Fruit fly (Drosophila melanogaster): ENCODE data around the gene Cep135.

Cep135 gene

DNA sequence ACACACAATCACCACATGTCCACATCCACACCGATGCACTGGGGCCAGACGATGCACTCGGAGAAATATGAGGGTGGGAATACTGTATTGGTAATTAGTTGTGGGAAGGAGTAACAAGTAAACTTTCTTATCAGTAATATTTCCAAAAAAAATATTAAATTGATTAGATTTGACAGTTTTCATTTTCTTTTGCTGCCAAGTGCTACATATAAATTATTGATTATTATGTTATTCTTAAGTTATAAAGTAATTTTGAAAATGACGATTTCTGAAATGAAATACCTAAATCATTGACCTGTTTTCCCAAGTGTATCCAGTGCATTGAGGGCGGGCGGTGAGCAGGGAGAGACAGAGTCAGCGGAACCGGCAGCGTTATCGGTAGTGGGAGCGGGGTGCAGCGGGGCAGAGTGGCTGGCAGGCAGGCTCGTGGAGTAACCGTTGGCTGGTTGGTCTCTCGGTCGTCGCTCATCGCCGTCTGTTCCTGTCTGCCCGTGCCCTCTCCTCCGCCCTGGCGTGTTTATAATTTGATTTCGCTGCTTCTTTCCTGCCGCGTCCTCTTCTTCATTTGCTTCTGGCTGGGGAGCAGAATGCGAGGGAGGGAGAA, 8.7 kb upstream of the Cep135 start:
- TF ChIP-seq psq (optimal IDR thresholded peaks at IDR 0.05): no peak
- TF ChIP-seq insv (optimal IDR thresholded peaks at IDR 0.05): no peak
- TF ChIP-seq h (optimal IDR thresholded peaks at IDR 0.05): no peak
- TF ChIP-seq Sin3A (optimal IDR thresholded peaks at IDR 0.05): no peak
- TF ChIP-seq ttk (optimal IDR thresholded peaks at IDR 0.05): no peak
- no peak for TF ChIP-seq Myc (optimal IDR thresholded peaks at IDR 0.05)

DNA sequence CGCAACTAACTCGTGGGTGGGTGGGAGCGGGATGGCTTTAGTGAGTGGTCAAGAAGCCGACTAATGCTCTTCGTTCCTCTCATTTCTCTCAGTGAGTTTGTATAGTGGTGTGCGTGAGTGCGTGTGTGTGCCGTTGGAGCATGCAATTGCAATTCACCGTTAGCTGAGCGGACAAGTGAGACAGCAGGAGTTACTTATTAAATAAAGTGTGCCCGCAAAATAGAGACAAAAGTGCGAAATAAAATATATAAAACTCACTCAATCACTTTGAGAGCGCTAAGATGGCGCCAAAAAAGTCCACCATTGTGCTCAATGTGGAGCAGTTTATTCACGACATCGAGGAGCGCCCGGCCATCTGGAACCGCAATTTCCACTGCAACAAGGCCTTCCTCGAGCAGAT, 8.0 kb upstream of the Cep135 start:
- TF ChIP-seq Myc (optimal IDR thresholded peaks at IDR 0.05): no peak
- no peak for TF ChIP-seq h (optimal IDR thresholded peaks at IDR 0.05)
- TF ChIP-seq psq (optimal IDR thresholded peaks at IDR 0.05): no peak
- no peak for TF ChIP-seq insv (optimal IDR thresholded peaks at IDR 0.05)
- TF ChIP-seq ttk (optimal IDR thresholded peaks at IDR 0.05): no peak
- TF ChIP-seq Sin3A (optimal IDR thresholded peaks at IDR 0.05): no peak

DNA sequence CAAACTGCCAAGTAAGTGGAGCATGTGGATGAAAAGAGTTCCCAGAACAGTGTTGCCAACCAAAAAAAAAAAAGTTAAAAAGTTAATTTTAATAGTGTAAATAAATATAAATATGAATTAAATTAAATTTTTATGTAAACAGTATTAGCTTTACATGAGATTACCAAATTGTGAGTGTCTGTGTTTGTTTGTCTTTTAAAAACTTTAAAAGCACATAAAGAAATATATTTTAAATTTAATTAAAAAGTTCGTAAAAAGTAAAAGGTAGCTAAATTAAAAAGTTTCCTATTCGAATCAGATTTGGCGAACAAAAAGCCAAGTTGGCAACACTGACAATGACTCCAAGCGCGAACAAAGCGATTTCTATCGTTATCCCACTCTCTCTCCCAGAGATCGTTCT, 7.6 kb upstream of the Cep135 start:
- TF ChIP-seq psq (optimal IDR thresholded peaks at IDR 0.05) (no peak), insv (optimal IDR thresholded peaks at IDR 0.05) (no peak), Myc (optimal IDR thresholded peaks at IDR 0.05) (no peak), ttk (optimal IDR thresholded peaks at IDR 0.05) (no peak), h (optimal IDR thresholded peaks at IDR 0.05) (no peak), Sin3A (optimal IDR thresholded peaks at IDR 0.05) (no peak)

DNA sequence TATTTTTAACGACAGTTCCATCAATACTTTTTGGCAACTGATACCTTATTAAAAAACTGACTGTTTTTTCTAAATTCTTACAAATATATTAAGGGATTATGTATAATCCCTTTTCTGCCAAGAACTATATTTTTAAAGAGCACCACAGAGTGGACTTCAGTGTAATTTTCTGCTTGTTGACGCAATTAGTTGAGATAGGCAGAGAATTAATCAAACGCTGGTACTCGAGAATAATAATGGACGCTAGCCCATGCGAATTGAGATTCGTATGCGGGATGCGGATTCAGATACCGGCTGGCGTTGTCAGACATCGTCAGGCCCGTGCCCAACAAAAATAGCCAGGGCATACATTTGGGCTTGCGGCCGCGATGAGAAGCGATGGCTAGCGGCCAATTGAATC, 3.3 kb upstream of the Cep135 start, which contains the start of gene CG13458:
CG13458 (plus strand) TSS at position 301 of the 400 bp plus-strand sequence.
- TF ChIP-seq insv (optimal IDR thresholded peaks at IDR 0.05): no peak
- TF ChIP-seq psq (optimal IDR thresholded peaks at IDR 0.05): no peak
- TF ChIP-seq Sin3A (optimal IDR thresholded peaks at IDR 0.05): no peak
- TF ChIP-seq Myc (optimal IDR thresholded peaks at IDR 0.05): no peak
- no peak for TF ChIP-seq h (optimal IDR thresholded peaks at IDR 0.05)
- TF ChIP-seq ttk (optimal IDR thresholded peaks at IDR 0.05): no peak

DNA sequence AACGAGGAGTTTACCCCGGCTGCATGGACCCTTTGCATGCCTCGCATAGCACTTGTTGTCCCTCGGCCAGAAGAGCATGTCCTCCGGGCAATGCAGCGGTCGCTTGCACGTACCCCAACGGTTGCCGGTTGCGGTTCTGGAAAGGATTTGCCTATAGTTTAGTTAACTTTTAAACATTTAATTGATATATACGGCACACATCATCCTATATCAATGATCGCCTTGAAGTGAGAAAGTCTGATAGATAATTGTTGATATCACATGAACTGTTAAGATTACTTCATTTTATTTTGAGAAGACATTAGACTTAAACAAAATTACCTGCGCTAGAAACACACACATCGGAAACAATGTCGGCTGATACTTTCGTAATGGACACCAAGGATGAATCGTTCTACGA, 4.7 kb downstream of the Cep135 start, which contains the start of gene CG32847:
CG32847 (plus strand) TSS at position 301 of the 400 bp plus-strand sequence.
- TF ChIP-seq Sin3A (optimal IDR thresholded peaks at IDR 0.05): no peak
- TF ChIP-seq Myc (optimal IDR thresholded peaks at IDR 0.05): no peak
- TF ChIP-seq insv (optimal IDR thresholded peaks at IDR 0.05): no peak
- TF ChIP-seq ttk (optimal IDR thresholded peaks at IDR 0.05): no peak
- no peak for TF ChIP-seq h (optimal IDR thresholded peaks at IDR 0.05)
- no peak for TF ChIP-seq psq (optimal IDR thresholded peaks at IDR 0.05)

DNA sequence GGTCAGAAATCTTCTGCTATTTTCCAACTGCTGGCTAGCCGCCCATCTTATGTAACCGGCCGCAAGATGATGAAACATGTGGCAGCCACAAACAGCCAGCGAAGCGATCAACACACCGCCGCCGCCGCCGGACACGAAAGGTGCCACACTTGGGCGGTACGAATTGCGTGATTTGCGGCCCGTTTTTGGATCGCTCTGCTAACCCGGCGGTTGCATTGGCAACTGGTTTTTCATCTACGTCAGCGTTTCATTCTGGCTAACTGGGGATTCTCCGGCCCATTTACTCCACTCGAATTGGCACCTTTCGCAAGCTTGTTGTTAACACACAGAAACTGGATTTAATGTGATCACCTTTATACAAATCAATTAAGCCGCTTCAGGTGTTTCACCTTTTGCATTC, 7.2 kb downstream of the Cep135 start:
- TF ChIP-seq ttk (optimal IDR thresholded peaks at IDR 0.05): no peak

DNA sequence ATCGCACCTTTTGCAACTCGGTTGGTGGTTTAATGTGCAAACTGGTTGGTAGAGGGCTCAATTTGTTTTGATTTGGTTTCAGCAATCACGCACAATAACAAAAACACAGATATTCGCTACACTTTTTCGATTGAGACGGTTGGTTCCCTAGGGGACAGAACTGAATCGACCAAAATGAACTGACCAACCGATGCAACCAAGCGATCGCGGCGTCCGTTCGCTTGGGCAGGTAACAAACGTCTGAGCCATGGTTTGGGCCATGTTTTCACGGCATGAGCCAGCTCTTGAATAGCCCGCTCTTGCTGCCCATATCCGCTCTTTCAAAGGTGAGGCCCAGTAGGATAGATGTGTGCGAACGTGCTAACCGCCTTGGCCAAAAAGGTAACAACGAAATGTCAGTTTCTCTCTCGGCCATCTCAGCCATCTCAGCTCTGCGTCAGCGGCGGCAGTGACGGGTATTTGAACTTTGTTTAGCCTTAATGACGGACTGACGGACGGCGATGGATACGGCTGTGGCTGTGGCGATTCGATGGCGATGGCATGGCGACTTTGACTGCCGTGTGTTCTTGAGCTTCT, 8.6 kb downstream of the Cep135 start, which contains the start of gene CG16959:
CG16959 (minus strand) TSS at position 245 of the 576 bp plus-strand sequence.
- TF ChIP-seq ttk (optimal IDR thresholded peaks at IDR 0.05): no peak
- no peak for TF ChIP-seq h (optimal IDR thresholded peaks at IDR 0.05)
- TF ChIP-seq Sin3A (optimal IDR thresholded peaks at IDR 0.05): no peak
- TF ChIP-seq Myc (optimal IDR thresholded peaks at IDR 0.05): no peak
- TF ChIP-seq insv (optimal IDR thresholded peaks at IDR 0.05): no peak
- TF ChIP-seq psq (optimal IDR thresholded peaks at IDR 0.05): no peak

DNA sequence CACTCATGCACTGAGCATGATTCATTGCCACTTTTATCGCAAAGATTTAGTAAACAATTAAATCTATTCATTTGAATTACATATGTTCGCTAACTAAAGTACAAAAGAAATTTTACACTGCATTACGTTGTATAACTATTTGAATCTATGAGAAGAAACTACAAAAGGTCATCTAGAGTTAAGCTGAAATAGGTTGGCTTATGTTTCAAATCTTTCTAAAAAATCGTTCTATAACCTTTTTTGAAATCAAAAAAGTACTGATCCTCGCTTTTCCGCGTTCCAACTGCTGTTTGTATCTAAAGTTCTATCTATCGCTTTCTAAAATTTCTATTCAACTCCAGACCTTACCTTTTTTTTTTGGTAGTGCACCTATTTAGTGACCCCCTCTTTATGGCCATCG, 9.2 kb downstream of the Cep135 start:
- TF ChIP-seq h (optimal IDR thresholded peaks at IDR 0.05) (no peak), psq (optimal IDR thresholded peaks at IDR 0.05) (no peak), insv (optimal IDR thresholded peaks at IDR 0.05) (no peak), Myc (optimal IDR thresholded peaks at IDR 0.05) (no peak), Sin3A (optimal IDR thresholded peaks at IDR 0.05) (no peak), ttk (optimal IDR thresholded peaks at IDR 0.05) (no peak)

DNA sequence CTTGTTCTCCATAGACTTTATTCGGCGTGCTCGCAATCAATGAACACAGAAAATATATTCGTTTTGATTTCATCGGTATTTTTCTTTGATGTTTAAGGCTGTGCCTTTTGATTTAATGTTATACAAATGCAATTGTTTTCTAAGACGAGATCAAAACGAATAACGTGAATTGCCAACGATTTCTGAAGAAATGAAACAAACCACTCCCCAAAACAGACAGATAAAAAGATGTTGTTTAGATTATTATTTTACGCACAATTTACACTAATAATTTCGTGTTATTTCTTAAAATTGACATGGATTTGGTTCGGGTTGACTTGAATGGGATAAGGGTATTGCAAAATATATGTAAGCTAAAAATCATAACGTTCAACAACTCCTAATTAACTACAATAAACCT, 14.7 kb downstream of the Cep135 start, which contains the start of gene CG13457:
CG13457 (minus strand) TSS at position 101 of the 400 bp plus-strand sequence.
- no peak for TF ChIP-seq Sin3A (optimal IDR thresholded peaks at IDR 0.05)
- TF ChIP-seq h (optimal IDR thresholded peaks at IDR 0.05): no peak
- TF ChIP-seq psq (optimal IDR thresholded peaks at IDR 0.05): no peak
- no peak for TF ChIP-seq insv (optimal IDR thresholded peaks at IDR 0.05)
- no peak for TF ChIP-seq ttk (optimal IDR thresholded peaks at IDR 0.05)
- TF ChIP-seq Myc (optimal IDR thresholded peaks at IDR 0.05): no peak

DNA sequence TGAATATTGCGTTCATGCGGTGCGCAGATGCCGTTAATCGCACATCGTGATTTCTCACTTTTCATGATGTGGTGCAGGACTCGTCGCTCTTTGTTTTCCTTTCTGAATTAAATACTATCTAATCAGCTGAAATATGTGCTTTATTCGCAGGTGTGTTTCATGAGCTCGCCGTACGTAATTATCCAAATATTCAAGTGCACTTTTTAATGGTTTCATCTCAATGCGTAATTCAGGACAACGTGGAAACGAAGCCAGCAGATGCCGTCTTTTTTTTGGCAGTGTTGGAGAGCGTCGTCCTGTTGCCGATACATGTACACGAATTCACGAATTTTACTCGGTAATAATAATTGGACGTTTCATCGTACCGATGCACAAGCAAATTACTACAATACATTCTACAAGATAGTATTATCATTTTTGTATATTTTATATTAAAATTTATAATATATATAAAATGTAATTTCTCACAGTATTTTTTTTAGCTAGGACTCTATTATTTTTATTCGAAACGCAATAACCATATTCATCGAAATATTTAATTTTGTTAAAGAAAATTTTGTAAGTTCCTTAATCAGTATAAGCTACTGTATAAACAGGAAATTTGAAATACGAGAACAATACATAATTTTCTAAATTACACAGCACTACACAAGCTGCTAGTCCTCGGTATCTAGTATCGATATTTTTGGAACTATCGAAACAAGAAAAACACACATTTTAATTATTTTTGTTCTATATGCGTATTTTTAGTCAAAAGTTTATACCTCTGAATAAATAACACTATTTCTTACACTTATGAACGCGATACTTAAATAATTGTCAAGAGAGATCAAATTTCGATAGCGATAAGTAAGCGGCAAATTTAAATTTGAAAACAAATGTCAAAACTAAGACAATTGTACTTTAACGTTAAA, 20.4 kb downstream of the Cep135 start, which contains the start of gene CG12316:
CG12316 (minus strand) TSS at position 276 of the 914 bp plus-strand sequence.
- TF ChIP-seq Sin3A (optimal IDR thresholded peaks at IDR 0.05) (no peak), Myc (optimal IDR thresholded peaks at IDR 0.05) (no peak), psq (optimal IDR thresholded peaks at IDR 0.05) (no peak), h (optimal IDR thresholded peaks at IDR 0.05) (no peak), ttk (optimal IDR thresholded peaks at IDR 0.05) (no peak), insv (optimal IDR thresholded peaks at IDR 0.05) (no peak)

DNA sequence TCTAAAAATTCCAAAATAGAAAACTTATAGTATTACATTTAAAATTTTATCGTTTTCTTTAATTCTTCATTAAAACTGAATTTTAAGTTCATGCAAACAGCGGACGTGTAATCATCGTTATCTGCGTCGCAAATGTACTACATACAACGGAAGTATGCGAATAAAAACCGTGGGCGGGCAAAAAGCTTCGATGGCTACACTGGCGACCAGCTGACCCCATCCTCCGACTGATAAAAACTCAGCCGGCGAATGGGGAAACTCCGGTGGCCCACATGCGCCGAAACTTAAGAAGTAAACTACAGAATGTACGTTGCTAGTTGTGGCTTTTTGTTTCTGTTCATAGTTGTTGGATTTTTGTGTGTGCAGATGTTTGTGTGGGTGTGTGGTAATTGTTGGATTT, 21.3 kb downstream of the Cep135 start:
- no peak for TF ChIP-seq h (optimal IDR thresholded peaks at IDR 0.05)
- TF ChIP-seq Sin3A (optimal IDR thresholded peaks at IDR 0.05): no peak
- TF ChIP-seq psq (optimal IDR thresholded peaks at IDR 0.05): no peak
- no peak for TF ChIP-seq Myc (optimal IDR thresholded peaks at IDR 0.05)
- no peak for TF ChIP-seq insv (optimal IDR thresholded peaks at IDR 0.05)
- TF ChIP-seq ttk (optimal IDR thresholded peaks at IDR 0.05): no peak
